Fruit fly (Drosophila melanogaster) whole organism, adult: ENCODE data around the gene CG32440.

Experiments
- CG11617 ChIP-seq: fragments of 200-800 bp; sonication (Bioruptor generic); optimal IDR thresholded peaks from 2 replicates; lab custom pipeline; 2017; ENCODE audit warnings: mild to moderate bottlenecking, missing biosample characterization, missing genetic modification reagents, missing genetic modification characterization
- CG12768 ChIP-seq: fragments of 200-800 bp; sonication (Bioruptor generic); optimal IDR thresholded peaks from 2 replicates; lab custom pipeline; 2017; ENCODE audit warnings: missing biosample characterization, missing genetic modification characterization, mild to moderate bottlenecking, moderate library complexity, missing genetic modification reagents
- CG14711 ChIP-seq: fragments of 200-800 bp; sonication (Bioruptor generic); optimal IDR thresholded peaks from 2 replicates; lab custom pipeline; 2018; ENCODE audit warnings: missing biosample characterization, mild to moderate bottlenecking, missing genetic modification characterization, moderate library complexity
- CG1620 ChIP-seq: fragments of 200-800 bp; sonication (Bioruptor generic); optimal IDR thresholded peaks from 2 replicates; lab custom pipeline; 2016; ENCODE audit warnings: missing biosample characterization, missing genetic modification characterization
- CG33017 ChIP-seq: fragments of 200-800 bp; sonication (Bioruptor generic); optimal IDR thresholded peaks from 2 replicates; lab custom pipeline; 2018; ENCODE audit warnings: missing biosample characterization, mild to moderate bottlenecking, missing genetic modification characterization, moderate library complexity
- CG5204 ChIP-seq: fragments of 200-800 bp; sonication (Bioruptor generic); optimal IDR thresholded peaks from 2 replicates; lab custom pipeline; 2016; ENCODE audit warnings: missing biosample characterization, missing genetic modification characterization
- CG7045 ChIP-seq: fragments of 200-800 bp; sonication (Bioruptor generic); optimal IDR thresholded peaks from 2 replicates; lab custom pipeline; 2017; ENCODE audit warnings: missing biosample characterization, mild to moderate bottlenecking, missing genetic modification characterization
- CG7101 ChIP-seq: fragments of 200-800 bp; sonication (Bioruptor generic); optimal IDR thresholded peaks from 2 replicates; lab custom pipeline; 2018; ENCODE audit warnings: missing biosample characterization, mild to moderate bottlenecking, missing genetic modification characterization, moderate library complexity
- Clk ChIP-seq: fragments of 200-800 bp; sonication (Bioruptor generic); optimal IDR thresholded peaks from 2 replicates; lab custom pipeline; 2017; ENCODE audit warnings: missing biosample characterization, missing genetic modification characterization
- Crg-1 ChIP-seq: fragments of 200-800 bp; sonication (Bioruptor generic); optimal IDR thresholded peaks from 2 replicates; lab custom pipeline; 2016; ENCODE audit warnings: missing biosample characterization, missing genetic modification characterization
- Hr96 ChIP-seq: fragments of 200-800 bp; sonication (Bioruptor generic); optimal IDR thresholded peaks from 2 replicates; lab custom pipeline; 2016; ENCODE audit warnings: missing biosample characterization, missing genetic modification characterization
- Mnt ChIP-seq: fragments of 200-800 bp; sonication (Bioruptor generic); optimal IDR thresholded peaks from 2 replicates; lab custom pipeline; 2016; ENCODE audit warnings: missing biosample characterization, mild to moderate bottlenecking, missing genetic modification characterization
- bab1 ChIP-seq: fragments of 200-800 bp; sonication (Bioruptor generic); optimal IDR thresholded peaks from 3 replicates; lab custom pipeline; 2019; ENCODE audit warnings: missing biosample characterization, mild to moderate bottlenecking, missing genetic modification characterization, moderate library complexity
- cic ChIP-seq: fragments of 200-800 bp; sonication (Bioruptor generic); optimal IDR thresholded peaks from 2 replicates; lab custom pipeline; 2017; ENCODE audit warnings: missing biosample characterization, mild to moderate bottlenecking, missing genetic modification characterization, moderate library complexity
- cnc ChIP-seq, 2 experiments: fragments of >200 bp; optimal IDR thresholded peaks; 2 replicates each; lab custom pipeline; 2017
- kay ChIP-seq: fragments of 200-800 bp; sonication (Bioruptor generic); peaks from one replicate; lab custom pipeline; 2016; ENCODE audit warnings: missing biosample characterization, missing genetic modification characterization, borderline replicate concordance
- ovo ChIP-seq: fragments of 200-800 bp; sonication (Bioruptor generic); optimal IDR thresholded peaks from 2 replicates; lab custom pipeline; 2016; ENCODE audit warnings: missing biosample characterization, missing genetic modification characterization
- pad ChIP-seq: fragments of 200-800 bp; sonication (Bioruptor generic); optimal IDR thresholded peaks from 3 replicates; lab custom pipeline; 2017; ENCODE audit warnings: missing biosample characterization, missing genetic modification characterization, mild to moderate bottlenecking, moderate library complexity, missing genetic modification reagents
- tj ChIP-seq: fragments of 200-800 bp; sonication (Bioruptor generic); optimal IDR thresholded peaks from 3 replicates; lab custom pipeline; 2017; ENCODE audit warnings: missing biosample characterization, mild to moderate bottlenecking, missing genetic modification characterization, moderate library complexity
- toe ChIP-seq: fragments of 200-800 bp; sonication (Bioruptor generic); optimal IDR thresholded peaks from 2 replicates; lab custom pipeline; 2016; ENCODE audit warnings: missing biosample characterization, missing genetic modification characterization

The CG32440 gene

dm6 chr3L:21359879-21360278, at the start of gene CG32440:
Gene CG32440, plus strand, starts transcription at chr3L:21360179.
- no peak for TF ChIP-seq cic
- TF ChIP-seq pad (GFP tag; lab: Kevin White, UChicago): no peak
- no peak for TF ChIP-seq ovo (GFP tag; lab: Kevin White, UChicago)
- no peak for TF ChIP-seq kay
- TF ChIP-seq tj (GFP tag; lab: Kevin White, UChicago): no peak
- no peak for TF ChIP-seq CG5204
- peak; percentile 4 for TF ChIP-seq bab1 (GFP tag; lab: Kevin White, UChicago)
- TF ChIP-seq CG33017: no peak
- TF ChIP-seq CG7045 (GFP tag; lab: Kevin White, UChicago): no peak

dm6 chr3L:21317416-21318259, 42.3 kb upstream of the CG32440 start, which contains the start of gene Pc:
Gene Pc, minus strand, starts transcription at chr3L:21318020.
- TF ChIP-seq CG12768 (GFP tag; lab: Kevin White, UChicago): no peak
- peak; percentile 54 for TF ChIP-seq Mnt (GFP tag; lab: Kevin White, UChicago)
- peak; percentile 15 for TF ChIP-seq toe (GFP tag; lab: Kevin White, UChicago)
- no peak for TF ChIP-seq CG7101
- peak; percentile 21 for TF ChIP-seq CG1620 (GFP tag; lab: Kevin White, UChicago)
- TF ChIP-seq kay: peak; percentile 88
- peak; percentile 86 for TF ChIP-seq CG14711 (tag; lab: Kevin White, UChicago)
- TF ChIP-seq tj (GFP tag; lab: Kevin White, UChicago): peak; percentile 70
- TF ChIP-seq cic: peak; percentile 3
- no peak for TF ChIP-seq Clk (GFP tag; lab: Kevin White, UChicago)
- no peak for TF ChIP-seq ovo (GFP tag; lab: Kevin White, UChicago)
- peak; percentile 60 for TF ChIP-seq bab1 (GFP tag; lab: Kevin White, UChicago)
- no peak for TF ChIP-seq CG7045 (GFP tag; lab: Kevin White, UChicago)

DNA sequence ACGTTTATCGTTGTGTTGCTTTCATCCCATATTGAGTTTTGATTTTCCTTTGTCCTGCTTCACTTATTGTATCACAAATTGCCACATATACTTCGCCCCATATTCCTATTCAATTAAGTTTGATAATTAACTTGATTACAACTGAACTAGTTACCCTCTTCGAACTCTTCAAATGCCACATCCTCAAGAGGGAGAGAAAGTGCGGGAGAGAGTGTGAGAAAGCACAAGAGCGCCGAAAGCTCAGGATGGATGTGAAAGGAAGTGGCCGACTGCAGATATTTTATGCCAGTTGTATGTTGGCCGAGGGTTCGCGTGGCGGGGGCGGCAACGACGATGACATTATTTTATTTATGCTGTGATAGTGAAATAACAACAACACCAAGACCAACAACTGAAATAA, 41.5 kb upstream of the CG32440 start, which contains the start of gene Rab26:
Rab26 (plus strand) TSS at position 301 of the 400 bp plus-strand sequence.
- TF ChIP-seq CG7101 (no peak), CG11617 (GFP tag; lab: Kevin White, UChicago) (no peak), CG33017 (no peak), CG1620 (GFP tag; lab: Kevin White, UChicago) (no peak), CG12768 (GFP tag; lab: Kevin White, UChicago) (no peak), cic (no peak)

DNA sequence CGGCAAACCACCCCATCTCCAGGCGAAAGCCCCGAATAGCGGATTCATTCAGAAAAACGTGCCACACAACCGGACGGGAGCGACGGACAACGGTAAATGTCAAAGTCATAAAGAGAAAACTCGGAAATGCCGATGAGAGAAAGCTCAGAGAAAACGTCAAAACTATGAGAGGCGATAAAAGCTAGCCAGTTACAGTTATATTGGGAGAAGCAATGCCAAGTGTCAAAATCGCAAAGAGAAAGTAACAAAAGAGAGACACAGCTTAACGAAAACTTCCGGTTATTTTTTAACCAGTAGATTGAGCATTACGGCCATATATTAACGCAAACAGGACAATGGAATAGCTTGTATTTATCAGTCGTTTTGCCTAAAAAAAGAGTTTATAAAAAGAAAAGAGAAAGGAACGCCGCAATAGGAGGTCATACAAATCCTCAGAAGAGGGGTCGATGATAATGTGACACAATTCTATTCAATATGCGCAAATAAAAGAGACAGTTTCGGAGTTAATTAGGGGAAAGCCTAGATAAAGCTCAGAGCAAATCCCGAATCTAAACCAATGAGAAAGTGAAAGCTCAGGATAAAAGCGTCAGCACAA, 40.6 kb upstream of the CG32440 start:
- peak; percentile 0 for TF ChIP-seq pad (GFP tag; lab: Kevin White, UChicago)
- TF ChIP-seq cic: no peak
- TF ChIP-seq CG7045 (GFP tag; lab: Kevin White, UChicago): no peak

DNA sequence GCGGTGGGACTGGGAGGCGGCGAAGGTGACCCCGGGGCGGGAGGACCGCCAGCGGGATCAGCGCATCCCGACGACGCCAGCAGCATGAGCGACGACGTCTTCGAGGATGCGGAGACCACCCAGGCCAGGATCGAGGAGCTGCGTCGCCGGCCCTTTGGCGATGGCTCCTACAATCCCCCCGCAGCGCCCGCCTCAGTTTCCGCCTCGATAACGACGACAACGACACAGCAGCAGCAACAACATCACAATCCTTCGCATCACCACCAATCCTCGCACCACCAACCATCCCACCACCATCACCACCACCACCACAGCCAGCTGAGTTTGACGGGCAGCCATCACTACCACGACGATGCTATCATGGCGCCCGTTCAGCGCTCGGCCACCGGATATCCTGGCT, 40.0 kb upstream of the CG32440 start:
- TF ChIP-seq CG14711 (tag; lab: Kevin White, UChicago) (no peak), ovo (GFP tag; lab: Kevin White, UChicago) (no peak), tj (GFP tag; lab: Kevin White, UChicago) (no peak), CG12768 (GFP tag; lab: Kevin White, UChicago) (no peak), Clk (GFP tag; lab: Kevin White, UChicago) (no peak), CG33017 (no peak), cnc (optimal IDR thresholded peaks at IDR 0.05; lab: Kevin White, UChicago) (no peak), CG11617 (GFP tag; lab: Kevin White, UChicago) (no peak), toe (GFP tag; lab: Kevin White, UChicago) (no peak), CG7101 (no peak), CG7045 (GFP tag; lab: Kevin White, UChicago) (no peak), cic (no peak)

DNA sequence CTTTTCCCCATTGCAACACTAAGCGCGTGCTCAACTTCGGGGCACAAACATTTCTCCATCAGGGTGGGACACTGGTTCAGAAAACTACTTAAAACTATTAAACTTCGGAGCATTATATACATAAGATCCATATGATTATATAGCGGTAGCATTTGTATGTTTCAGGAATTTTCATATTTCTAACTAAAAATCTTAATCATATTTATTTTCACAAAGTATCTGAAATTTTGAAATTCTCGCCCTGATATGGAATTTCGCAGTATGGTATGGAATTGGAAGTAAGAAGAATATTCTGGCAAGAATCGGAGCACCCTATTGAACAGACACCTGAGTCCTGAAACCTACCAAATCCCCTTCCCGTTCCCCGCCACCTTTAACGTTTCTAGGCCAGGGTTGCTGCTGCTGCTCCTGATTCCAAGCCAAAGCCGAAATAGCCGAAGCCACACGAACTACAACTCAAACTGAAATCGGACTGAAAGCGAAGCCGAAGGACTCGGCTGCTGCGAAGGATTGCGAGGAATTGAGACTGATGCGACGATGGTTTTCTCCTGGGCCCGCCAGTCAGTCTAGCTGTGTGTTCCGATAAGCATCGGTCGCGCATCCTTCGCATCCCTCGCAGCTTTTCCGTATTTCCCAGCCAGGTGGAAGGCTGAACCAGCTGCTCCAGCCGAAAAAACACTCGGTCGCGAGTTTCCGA, 38.0 kb upstream of the CG32440 start:
- TF ChIP-seq tj (GFP tag; lab: Kevin White, UChicago) (no peak), CG12768 (GFP tag; lab: Kevin White, UChicago) (peak; percentile 83), CG7101 (peak; percentile 57), cnc (optimal IDR thresholded peaks at IDR 0.05; lab: Kevin White, UChicago) (no peak), Mnt (GFP tag; lab: Kevin White, UChicago) (no peak), kay (no peak), ovo (GFP tag; lab: Kevin White, UChicago) (no peak), cic (no peak), CG14711 (tag; lab: Kevin White, UChicago) (no peak), Crg-1 (GFP tag; lab: Kevin White, UChicago) (no peak), toe (GFP tag; lab: Kevin White, UChicago) (peak; percentile 62), bab1 (GFP tag; lab: Kevin White, UChicago) (no peak), CG1620 (GFP tag; lab: Kevin White, UChicago) (no peak), pad (GFP tag; lab: Kevin White, UChicago) (peak; percentile 1), Hr96 (GFP tag; lab: Kevin White, UChicago) (peak; percentile 47), CG7045 (GFP tag; lab: Kevin White, UChicago) (peak; percentile 85), CG5204 (peak; percentile 71), CG33017 (peak; percentile 76), Clk (GFP tag; lab: Kevin White, UChicago) (peak; percentile 71), CG11617 (GFP tag; lab: Kevin White, UChicago) (peak; percentile 43)
